Worm (Caenorhabditis elegans): ENCODE measurements around the gene attf-4.

DNA sequence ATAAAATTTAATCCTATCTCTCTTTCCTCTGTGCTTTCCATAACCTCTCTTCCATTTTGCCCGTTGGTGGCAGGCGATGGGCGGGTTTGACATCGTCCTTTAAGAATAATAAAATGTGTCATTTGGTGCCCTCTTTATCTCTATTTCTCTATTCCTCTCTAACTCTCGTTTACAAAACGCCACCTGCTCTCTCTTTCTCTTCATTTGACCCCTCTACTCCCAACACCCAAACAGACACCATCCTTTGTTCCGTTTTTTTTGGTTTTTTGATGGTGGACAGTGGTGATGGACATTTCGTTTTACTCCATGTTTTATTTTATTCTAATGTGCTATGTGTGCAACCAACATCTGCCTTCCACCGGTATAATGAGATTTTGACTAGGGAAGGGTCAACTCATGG, 1.4 kb upstream of the attf-4 start:
- TF ChIP-seq lir-3 (tag; optimal IDR thresholded peaks at IDR 0.05) (no peak), lin-39 (tag; optimal IDR thresholded peaks at IDR 0.05) (no peak), R02D3.7 (tag; optimal IDR thresholded peaks at IDR 0.05) (no peak), lin-13 (GFP tag; optimal IDR thresholded peaks at IDR 0.05) (no peak), hlh-11 (tag; optimal IDR thresholded peaks at IDR 0.05) (no peak), ama-1 (optimal IDR thresholded peaks at IDR 0.05) (no peak), rbr-2 (tag; optimal IDR thresholded peaks at IDR 0.05) (no peak), aly-2 (tag; optimal IDR thresholded peaks at IDR 0.05) (no peak), Y105C5A.15 (GFP tag; IDR thresholded peaks at IDR 0.05) (no peak), daf-12 (tag; optimal IDR thresholded peaks at IDR 0.05) (no peak), nhr-76 (tag; optimal IDR thresholded peaks at IDR 0.05) (no peak), nhr-6 (tag; optimal IDR thresholded peaks at IDR 0.05) (no peak), dpl-1 (GFP tag; optimal IDR thresholded peaks at IDR 0.05) (no peak), egl-27 (tag; optimal IDR thresholded peaks at IDR 0.05) (no peak)

Measured in whole organism, L4 larva.